Fruit fly (Drosophila melanogaster) whole organism, embryonic: ENCODE measurements around the gene CG7841.
A peak's percentile ranks its signal among the peaks of the same experiment; 100 is the strongest.

ENCODE experiments used
- Adf1 ChIP-seq: fragments of 200-800 bp; sonication (Bioruptor generic); IDR thresholded peaks from 2 replicates; pipeline ENCODE4 v1.3.6; 2022; ENCODE audit warnings: missing biosample characterization, missing genetic modification characterization
- Asciz ChIP-seq: fragments of 200-800 bp; sonication (Bioruptor generic); optimal IDR thresholded peaks from 2 replicates; lab custom pipeline; 2017; ENCODE audit warnings: missing biosample characterization, mild to moderate bottlenecking, missing genetic modification characterization, missing genetic modification reagents
- Bteb2 ChIP-seq: fragments of 200-800 bp; sonication (Bioruptor generic); optimal IDR thresholded peaks from 2 replicates; lab custom pipeline; 2016; ENCODE audit warnings: missing biosample characterization, missing genetic modification characterization
- CG11093 ChIP-seq: fragments of 200-800 bp; sonication (Bioruptor generic); IDR thresholded peaks from 3 replicates; pipeline ENCODE4 v1.3.6; 2022; ENCODE audit warnings: missing biosample characterization, missing genetic modification characterization
- CG11247 ChIP-seq: fragments of 200-800 bp; sonication (Bioruptor generic); IDR thresholded peaks from 2 replicates; pipeline ENCODE4 v1.3.6; 2022; ENCODE audit warnings: missing biosample characterization, missing genetic modification characterization
- CG11504 ChIP-seq: fragments of 200-800 bp; sonication (Bioruptor generic); optimal IDR thresholded peaks from 3 replicates; lab custom pipeline; 2019; ENCODE audit warnings: missing biosample characterization, mild to moderate bottlenecking, missing genetic modification characterization, moderate library complexity
- CG12155 ChIP-seq: fragments of 200-800 bp; sonication (Bioruptor generic); optimal IDR thresholded peaks from 3 replicates; lab custom pipeline; 2016; ENCODE audit warnings: missing biosample characterization, missing genetic modification characterization
- CG12236 ChIP-seq: fragments of 200-800 bp; sonication (Bioruptor generic); optimal IDR thresholded peaks from 2 replicates; lab custom pipeline; 2016; ENCODE audit warnings: missing biosample characterization, missing genetic modification characterization
- CG13123 ChIP-seq: fragments of 200-800 bp; sonication (Bioruptor generic); optimal IDR thresholded peaks from 2 replicates; lab custom pipeline; 2016; ENCODE audit warnings: missing biosample characterization, missing genetic modification characterization
- CG14014 ChIP-seq: fragments of 200-800 bp; sonication (Bioruptor generic); IDR thresholded peaks from 2 replicates; pipeline ENCODE4 v1.3.6; 2022; ENCODE audit warnings: missing biosample characterization, missing genetic modification characterization
- CG14667 ChIP-seq: fragments of 200-800 bp; sonication (Bioruptor generic); IDR thresholded peaks from 2 replicates; pipeline ENCODE4 v1.3.6; 2022; ENCODE audit warnings: missing biosample characterization, missing genetic modification characterization
- CG15073 ChIP-seq: fragments of 200-800 bp; sonication (Bioruptor generic); optimal IDR thresholded peaks from 2 replicates; lab custom pipeline; 2016; ENCODE audit warnings: missing biosample characterization, missing genetic modification characterization
- CG15479 ChIP-seq: fragments of 200-800 bp; sonication (Bioruptor generic); optimal IDR thresholded peaks from 3 replicates; lab custom pipeline; 2019; ENCODE audit warnings: missing biosample characterization, mild to moderate bottlenecking, missing genetic modification characterization, moderate library complexity
- CG15514 ChIP-seq: fragments of 200-800 bp; sonication (Bioruptor generic); optimal IDR thresholded peaks from 3 replicates; lab custom pipeline; 2017; ENCODE audit warnings: missing biosample characterization, missing genetic modification characterization, mild to moderate bottlenecking, moderate library complexity, missing genetic modification reagents
- CG17361 ChIP-seq: fragments of 200-800 bp; sonication (Bioruptor generic); IDR thresholded peaks from 3 replicates; pipeline ENCODE4 v1.3.6; 2022; ENCODE audit warnings: missing biosample characterization, missing genetic modification characterization
- CG17829 ChIP-seq: fragments of 200-800 bp; optimal IDR thresholded peaks from 2 replicates; lab custom pipeline; 2019; ENCODE audit warnings: missing biosample characterization, mild to moderate bottlenecking, missing genetic modification characterization, moderate library complexity
- CG32532 ChIP-seq: fragments of 200-800 bp; sonication (Bioruptor generic); IDR thresholded peaks from 2 replicates; pipeline ENCODE4 v1.3.6; 2022; ENCODE audit warnings: missing biosample characterization, missing genetic modification characterization
- CG6254 ChIP-seq: fragments of 200-800 bp; sonication (Bioruptor generic); optimal IDR thresholded peaks from 3 replicates; lab custom pipeline; 2017; ENCODE audit warnings: mild to moderate bottlenecking, missing biosample characterization, missing genetic modification reagents, missing genetic modification characterization
- CG7372 ChIP-seq: fragments of 200-800 bp; sonication (Bioruptor generic); IDR thresholded peaks from 2 replicates; pipeline ENCODE4 v1.3.6; 2022; ENCODE audit warnings: missing biosample characterization, missing genetic modification characterization
- CG8388 ChIP-seq: fragments of 200-800 bp; sonication (Bioruptor generic); optimal IDR thresholded peaks from 2 replicates; lab custom pipeline; 2019; ENCODE audit warnings: missing biosample characterization, mild to moderate bottlenecking, missing genetic modification characterization, moderate library complexity
- CG9727 ChIP-seq: fragments of 200-800 bp; sonication (Bioruptor generic); optimal IDR thresholded peaks from 3 replicates; lab custom pipeline; 2017; ENCODE audit warnings: missing biosample characterization, mild to moderate bottlenecking, missing genetic modification characterization
- Dfd ChIP-seq, 2 experiments: fragments of >200 bp; optimal IDR thresholded peaks; 2 replicates each; lab custom pipeline; 2017; ENCODE audit warnings: missing biosample characterization in 2 of 2, missing genetic modification characterization in 2 of 2
- Doc3 ChIP-seq: fragments of 200-800 bp; sonication (Bioruptor generic); IDR thresholded peaks from 3 replicates; pipeline ENCODE4 v1.3.6; 2022; ENCODE audit warnings: missing biosample characterization, missing genetic modification characterization; ENCODE audit not compliant: partially characterized antibody
- E2f2 ChIP-seq: fragments of 200-800 bp; sonication (Bioruptor generic); IDR thresholded peaks from 2 replicates; pipeline ENCODE4 v1.3.6; 2022; ENCODE audit warnings: missing biosample characterization, missing genetic modification characterization
- Gug ChIP-seq: fragments of 200-800 bp; sonication (Bioruptor generic); IDR thresholded peaks from 4 replicates; pipeline ENCODE4 v1.3.6; 2022; ENCODE audit warnings: missing biosample characterization, missing genetic modification characterization
- HLH3B ChIP-seq: fragments of 200-800 bp; sonication (Bioruptor generic); IDR thresholded peaks from 2 replicates; pipeline ENCODE4 v1.3.6; 2022; ENCODE audit warnings: missing biosample characterization, missing genetic modification characterization
- Hey ChIP-seq: fragments of 200-800 bp; sonication (Bioruptor generic); optimal IDR thresholded peaks from 3 replicates; lab custom pipeline; 2018; ENCODE audit warnings: missing biosample characterization, mild to moderate bottlenecking, missing genetic modification characterization
- Lpt ChIP-seq: fragments of >200 bp; optimal IDR thresholded peaks from 2 replicates; lab custom pipeline; 2018; ENCODE audit warnings: missing biosample characterization, missing genetic modification characterization
- MTF-1 ChIP-seq: fragments of 200-800 bp; sonication (Bioruptor generic); optimal IDR thresholded peaks from 2 replicates; lab custom pipeline; 2018; ENCODE audit warnings: missing biosample characterization, mild to moderate bottlenecking, missing genetic modification characterization, borderline replicate concordance
- Meics ChIP-seq: fragments of 200-800 bp; sonication (Bioruptor generic); optimal IDR thresholded peaks from 2 replicates; lab custom pipeline; 2017; ENCODE audit warnings: missing biosample characterization, mild to moderate bottlenecking, missing genetic modification characterization
- Nf-YA ChIP-seq: fragments of 200-800 bp; sonication (Bioruptor generic); IDR thresholded peaks from 2 replicates; pipeline ENCODE4 v1.3.6; 2022; ENCODE audit warnings: missing biosample characterization, missing genetic modification characterization
- Ravus ChIP-seq: fragments of 200-800 bp; sonication (Bioruptor generic); IDR thresholded peaks from 2 replicates; pipeline ENCODE4 v1.3.6; 2022; ENCODE audit warnings: missing biosample characterization, missing genetic modification characterization
- Trl ChIP-seq, 3 experiments: fragments of >200 bp in 2 of 3; fragments of 200-800 bp in 1 of 3; sonication (Bioruptor generic) in 1 of 3; optimal IDR thresholded peaks; 2 replicates in 1 of 3; 3 replicates in 2 of 3; lab custom pipeline; 2016 to 2017; ENCODE audit warnings: missing biosample characterization in 1 of 3, missing genetic modification characterization in 1 of 3
- bigmax ChIP-seq: fragments of 200-800 bp; sonication (Bioruptor generic); optimal IDR thresholded peaks from 2 replicates; lab custom pipeline; 2018; ENCODE audit warnings: missing biosample characterization, mild to moderate bottlenecking, missing genetic modification characterization
- dati ChIP-seq: fragments of 200-800 bp; sonication (Bioruptor generic); IDR thresholded peaks from 2 replicates; pipeline ENCODE4 v1.3.6; 2022; ENCODE audit warnings: missing biosample characterization, missing genetic modification characterization
- en ChIP-seq: fragments of 200-800 bp; sonication (Bioruptor generic); optimal IDR thresholded peaks from 2 replicates; lab custom pipeline; 2016; ENCODE audit warnings: missing biosample characterization, missing genetic modification characterization
- eve ChIP-seq, 2 experiments: fragments of >200 bp; optimal IDR thresholded peaks; 2 replicates each; lab custom pipeline; 2017; ENCODE audit warnings: missing biosample characterization in 2 of 2, missing genetic modification characterization in 2 of 2
- exex ChIP-seq: fragments of 200-800 bp; sonication (Bioruptor generic); optimal IDR thresholded peaks from 4 replicates; lab custom pipeline; 2018; ENCODE audit warnings: missing biosample characterization, mild to moderate bottlenecking, missing genetic modification characterization, moderate library complexity
- gcm2 ChIP-seq: fragments of 200-800 bp; sonication (Bioruptor generic); optimal IDR thresholded peaks from 2 replicates; lab custom pipeline; 2016; ENCODE audit warnings: missing biosample characterization, missing genetic modification characterization
- jing ChIP-seq: fragments of 200-800 bp; sonication (Bioruptor generic); optimal IDR thresholded peaks from 2 replicates; lab custom pipeline; 2018; ENCODE audit warnings: missing biosample characterization, mild to moderate bottlenecking, missing genetic modification characterization
- kah ChIP-seq: fragments of 200-800 bp; sonication (Bioruptor generic); optimal IDR thresholded peaks from 2 replicates; lab custom pipeline; 2018; ENCODE audit warnings: missing biosample characterization, mild to moderate bottlenecking, missing genetic modification characterization
- lola ChIP-seq, 3 experiments: fragments of >200 bp in 2 of 3; fragments of 200-800 bp in 1 of 3; sonication (Bioruptor generic) in 1 of 3; optimal IDR thresholded peaks; 2 replicates each; lab custom pipeline; 2017 to 2019; ENCODE audit warnings: missing biosample characterization in 3 of 3, missing genetic modification characterization in 3 of 3, mild to moderate bottlenecking in 1 of 3, moderate library complexity in 1 of 3
- mld ChIP-seq: fragments of 200-800 bp; sonication (Bioruptor generic); IDR thresholded peaks from 3 replicates; pipeline ENCODE4 v1.3.6; 2022; ENCODE audit warnings: missing biosample characterization, missing genetic modification characterization; ENCODE audit not compliant: partially characterized antibody
- oc ChIP-seq: fragments of 200-800 bp; sonication (Bioruptor generic); optimal IDR thresholded peaks from 2 replicates; lab custom pipeline; 2018; ENCODE audit warnings: missing biosample characterization, mild to moderate bottlenecking, missing genetic modification characterization, moderate library complexity
- pita ChIP-seq: fragments of 200-800 bp; sonication (Bioruptor generic); optimal IDR thresholded peaks from 2 replicates; lab custom pipeline; 2017; ENCODE audit warnings: missing biosample characterization, mild to moderate bottlenecking, missing genetic modification characterization
- sim ChIP-seq: fragments of 200-800 bp; sonication (Bioruptor generic); IDR thresholded peaks from 2 replicates; pipeline ENCODE4 v1.3.6; 2022; ENCODE audit warnings: missing biosample characterization, missing genetic modification characterization
- ssp ChIP-seq: fragments of 200-800 bp; sonication (Bioruptor generic); IDR thresholded peaks from 2 replicates; pipeline ENCODE4 v1.3.6; 2022; ENCODE audit warnings: missing biosample characterization, missing genetic modification characterization
- vnd ChIP-seq: fragments of 200-800 bp; sonication (Bioruptor generic); IDR thresholded peaks from 3 replicates; pipeline ENCODE4 v1.3.6; 2022; ENCODE audit warnings: missing biosample characterization, missing genetic modification characterization; ENCODE audit not compliant: partially characterized antibody
- wdn ChIP-seq: fragments of 200-800 bp; sonication (Bioruptor generic); IDR thresholded peaks from 2 replicates; pipeline ENCODE4 v1.3.6; 2022; ENCODE audit warnings: missing biosample characterization, missing genetic modification characterization

CG7841 gene

dm6 chr3L:15537916-15538581 lies 30.0 kb upstream of the CG7841 start (continued):
- TF ChIP-seq CG12236 (GFP tag; lab: Kevin White, UChicago) (peak; percentile 25), kah (GFP tag; lab: Kevin White, UChicago) (peak; percentile 41), CG15479 (GFP tag; lab: Kevin White, UChicago) (peak; percentile 96), sim (GFP tag; lab: Robert Waterston, UW) (no peak), Bteb2 (GFP tag; lab: Kevin White, UChicago) (peak; percentile 46), ssp (peak; percentile 19; the same call in 1 of the 2 replicates), CG14014 (GFP tag; lab: Robert Waterston, UW) (no peak), Adf1 (GFP tag; lab: Robert Waterston, UW) (no peak), Lpt (GFP tag; lab: Kevin White, UChicago) (no peak), CG15514 (peak; percentile 14), CG15073 (GFP tag; lab: Kevin White, UChicago) (no peak), CG17361 (GFP tag; lab: Robert Waterston, UW) (peak; percentile 90), en (GFP tag; lab: Kevin White, UChicago) (no peak), dati (GFP tag; lab: Robert Waterston, UW) (no peak), eve (GFP tag; optimal IDR thresholded peaks at IDR 0.05; lab: Kevin White, UChicago) (peak in 1 of 2 experiments; percentile 74), CG12155 (GFP tag; lab: Kevin White, UChicago) (peak; percentile 54), CG14667 (GFP tag; lab: Robert Waterston, UW) (no peak), HLH3B (GFP tag; lab: Robert Waterston, UW) (peak; percentile 23; the same call in 1 of the 2 replicates), Trl (optimal IDR thresholded peaks at IDR 0.05; lab: Kevin White, UChicago) (no peak), Trl (GFP tag; optimal IDR thresholded peaks at IDR 0.05; lab: Kevin White, UChicago) (peak; percentile 52), CG13123 (GFP tag; lab: Kevin White, UChicago) (no peak), Doc3 (no peak), vnd (GFP tag; lab: Robert Waterston, UW) (no peak), Hey (tag; lab: Kevin White, UChicago) (no peak), Dfd (GFP tag; optimal IDR thresholded peaks at IDR 0.05; lab: Kevin White, UChicago) (no peak), mld (GFP tag; lab: Robert Waterston, UW) (no peak), CG11093 (0 out of 3 replicates have a peak, but pooled peaks have one; percentile 43), Ravus (GFP tag; lab: Robert Waterston, UW) (no peak), CG32532 (GFP tag; lab: Robert Waterston, UW) (no peak; the same call in 1 of the 2 replicates), jing (peak; percentile 23), CG7372 (no peak), Asciz (GFP tag; lab: Kevin White, UChicago) (peak; percentile 75), MTF-1 (GFP tag; lab: Kevin White, UChicago) (no peak), E2f2 (no peak), CG6254 (GFP tag; lab: Kevin White, UChicago) (peak; percentile 60), CG11247 (GFP tag; lab: Robert Waterston, UW) (no peak), Meics (GFP tag; lab: Kevin White, UChicago) (peak; percentile 66), Nf-YA (GFP tag; lab: Robert Waterston, UW) (no peak), pita (no peak), CG17829 (tag; lab: Kevin White, UChicago) (peak; percentile 76), lola (GFP tag; optimal IDR thresholded peaks at IDR 0.05; lab: Kevin White, UChicago) (peak in 1 of 3 experiments; percentile 76), oc (tag; lab: Kevin White, UChicago) (peak; percentile 58), exex (no peak), bigmax (GFP tag; lab: Kevin White, UChicago) (no peak), gcm2 (no peak), CG8388 (GFP tag; lab: Kevin White, UChicago) (peak; percentile 77), CG11504 (tag; lab: Kevin White, UChicago) (peak; percentile 85), CG9727 (GFP tag; lab: Kevin White, UChicago) (peak; percentile 89), Gug (GFP tag; lab: Robert Waterston, UW) (0 out of 4 replicates have a peak, but pooled peaks have one; percentile 14), wdn (GFP tag; lab: Robert Waterston, UW) (no peak)
